Worm (Caenorhabditis elegans): ENCODE measurements around the gene F35H10.6.

F35H10.6 gene

DNA sequence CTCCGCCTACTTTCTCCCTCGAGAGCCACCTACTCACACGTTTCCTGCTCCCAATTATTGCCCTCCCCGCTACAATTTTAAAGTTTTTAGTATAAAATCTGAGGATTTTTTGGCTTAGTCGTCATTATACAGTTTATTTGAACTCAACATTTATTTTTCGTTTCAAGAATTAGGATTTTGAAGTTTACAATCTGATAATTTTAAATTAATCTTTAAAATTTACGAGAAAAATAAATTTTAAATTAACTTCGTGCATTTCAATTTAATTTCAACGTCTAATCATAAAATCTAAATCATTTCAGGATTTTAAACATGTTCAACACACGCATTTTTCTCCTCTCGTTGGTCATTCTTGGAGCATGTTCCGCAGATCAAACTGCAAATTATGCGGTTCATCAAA lies 29.2 kb downstream of the F35H10.6 start, which contains the start of gene F35H10.2:
Gene F35H10.2, plus strand, starts transcription at position 301 of the 400 bp plus-strand sequence.
- no peak for TF ChIP-seq hmg-1.2 (GFP tag; IDR thresholded peaks at IDR 0.05)
- TF ChIP-seq sptf-2 (GFP tag; optimal IDR thresholded peaks at IDR 0.05), result no peak
- TF ChIP-seq Y53F4B.3 (GFP tag; IDR thresholded peaks at IDR 0.05), result no peak
- no peak for TF ChIP-seq ztf-6 (GFP tag; IDR thresholded peaks at IDR 0.05)
- TF ChIP-seq unc-62 (GFP tag; optimal IDR thresholded peaks at IDR 0.05), result no peak
- TF ChIP-seq F37B4.10 (GFP tag; IDR thresholded peaks at IDR 0.05), result no peak
- no peak for TF ChIP-seq nhr-27 (tag; optimal IDR thresholded peaks at IDR 0.05)
- TF ChIP-seq cebp-2 (GFP tag; IDR thresholded peaks at IDR 0.05), result no peak
- TF ChIP-seq athp-1 (tag; optimal IDR thresholded peaks at IDR 0.05), result no peak
- TF ChIP-seq F33H1.4 (GFP tag; IDR thresholded peaks at IDR 0.05), result no peak
- TF ChIP-seq F49E8.2 (tag; optimal IDR thresholded peaks at IDR 0.05; ENCODE audit: insufficient read depth), result no peak
- TF ChIP-seq ceh-58 (GFP tag; IDR thresholded peaks at IDR 0.05), result no peak
- no peak for TF ChIP-seq gei-17 (GFP tag; optimal IDR thresholded peaks at IDR 0.05)
- no peak for TF ChIP-seq rpc-1 (optimal IDR thresholded peaks at IDR 0.05)
- no peak for TF ChIP-seq rpc-1 (tag; optimal IDR thresholded peaks at IDR 0.05)

DNA sequence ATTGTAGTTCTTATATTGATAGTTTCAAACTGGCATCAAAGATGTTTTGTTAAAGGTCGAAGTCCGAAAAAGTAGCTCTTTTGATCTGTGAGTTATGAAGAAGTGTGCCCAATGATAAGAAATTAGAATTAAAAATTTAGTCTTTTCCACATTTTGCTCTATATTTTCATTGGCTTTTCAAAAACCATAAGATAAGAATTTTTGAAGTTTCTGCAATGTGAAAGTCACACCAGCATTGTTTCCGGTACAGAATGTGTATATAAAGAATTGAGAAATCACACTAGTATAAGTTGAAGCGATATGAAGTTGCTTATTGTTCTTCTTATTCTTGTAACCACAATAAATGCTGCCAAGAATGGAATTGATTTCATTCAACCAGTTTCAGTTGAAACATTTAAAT lies 32.8 kb downstream of the F35H10.6 start, which contains the start of gene lys-10:
Gene lys-10, plus strand, starts transcription at position 301 of the 400 bp plus-strand sequence.
- TF ChIP-seq F37B4.10 (GFP tag; IDR thresholded peaks at IDR 0.05) (no peak), F23B12.7 (tag; optimal IDR thresholded peaks at IDR 0.05; ENCODE audit: insufficient read depth) (no peak), nfyb-1 (GFP tag; IDR thresholded peaks at IDR 0.05) (no peak), snpc-1.1 (tag; optimal IDR thresholded peaks at IDR 0.05; ENCODE audit: insufficient read depth) (no peak), dpl-1 (GFP tag; optimal IDR thresholded peaks at IDR 0.05) (no peak), atf-7 (tag; optimal IDR thresholded peaks at IDR 0.05) (no peak), madf-10 (tag; optimal IDR thresholded peaks at IDR 0.05) (no peak)

DNA sequence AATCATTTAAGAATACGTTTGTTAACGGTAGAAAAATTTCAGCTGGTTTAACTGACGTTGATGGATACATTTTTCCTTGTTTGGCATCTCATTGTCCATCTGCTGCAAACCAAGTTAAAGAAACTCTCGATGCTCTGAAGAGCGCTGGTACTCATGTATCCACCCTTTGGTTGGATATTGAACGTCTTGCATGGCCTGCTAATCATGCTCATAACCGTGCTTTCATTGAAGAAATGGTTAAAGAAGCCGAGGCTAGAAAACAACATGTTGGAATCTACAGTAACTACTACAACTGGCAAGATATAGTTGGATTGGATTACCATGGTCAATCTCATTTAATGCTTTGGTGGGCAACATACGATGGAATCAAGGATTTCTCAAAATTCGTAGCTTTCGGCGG lies 33.3 kb downstream of the F35H10.6 start:
- TF ChIP-seq ztf-18 (tag; optimal IDR thresholded peaks at IDR 0.05) (no peak), ets-4 (GFP tag; optimal IDR thresholded peaks at IDR 0.05) (no peak), nhr-120 (GFP tag; IDR thresholded peaks at IDR 0.05) (no peak), fkh-3 (tag; optimal IDR thresholded peaks at IDR 0.05) (no peak), F49E8.2 (tag; optimal IDR thresholded peaks at IDR 0.05; ENCODE audit: insufficient read depth) (no peak), F23B12.7 (tag; optimal IDR thresholded peaks at IDR 0.05; ENCODE audit: insufficient read depth) (no peak), F22D6.2 (tag; optimal IDR thresholded peaks at IDR 0.05) (no peak), F37B4.10 (GFP tag; IDR thresholded peaks at IDR 0.05) (no peak), attf-5 (GFP tag; optimal IDR thresholded peaks at IDR 0.05) (no peak), F57A8.1 (GFP tag; optimal IDR thresholded peaks at IDR 0.05) (no peak), lin-54 (GFP tag; optimal IDR thresholded peaks at IDR 0.05) (no peak), efl-1 (GFP tag; optimal IDR thresholded peaks at IDR 0.05) (no peak), ztf-28 (GFP tag; IDR thresholded peaks at IDR 0.05) (no peak), rpc-1 (optimal IDR thresholded peaks at IDR 0.05) (no peak), rpc-1 (tag; optimal IDR thresholded peaks at IDR 0.05) (no peak), somi-1 (GFP tag; optimal IDR thresholded peaks at IDR 0.05) (no peak), nhr-90 (tag; optimal IDR thresholded peaks at IDR 0.05) (no peak), K11D2.4 (GFP tag; IDR thresholded peaks at IDR 0.05) (no peak), bed-1 (GFP tag; IDR thresholded peaks at IDR 0.05) (no peak), ztf-26 (tag; optimal IDR thresholded peaks at IDR 0.05) (no peak)

DNA sequence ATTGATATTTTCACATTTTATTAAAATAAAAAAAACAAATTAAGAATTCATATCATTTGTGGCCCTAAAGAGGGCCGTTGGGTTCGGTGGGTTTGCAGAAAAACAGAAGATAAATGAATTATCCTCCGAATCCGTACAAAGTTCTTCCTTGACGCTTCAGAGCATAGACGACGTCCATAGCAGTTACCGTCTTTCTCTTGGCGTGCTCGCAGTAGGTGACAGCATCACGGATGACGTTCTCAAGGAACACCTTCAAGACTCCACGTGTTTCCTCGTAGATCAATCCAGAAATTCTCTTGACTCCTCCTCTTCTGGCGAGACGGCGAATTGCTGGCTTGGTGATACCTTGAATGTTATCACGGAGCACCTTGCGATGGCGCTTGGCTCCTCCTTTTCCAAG lies 33.8 kb downstream of the F35H10.6 start:
- TF ChIP-seq tbx-9 (tag; optimal IDR thresholded peaks at IDR 0.05; ENCODE audit: borderline replicate concordance), result no peak
- no peak for TF ChIP-seq F57A8.1 (GFP tag; optimal IDR thresholded peaks at IDR 0.05)
- TF ChIP-seq xnd-1 (tag; optimal IDR thresholded peaks at IDR 0.05), result no peak
- TF ChIP-seq F49E8.2 (tag; optimal IDR thresholded peaks at IDR 0.05; ENCODE audit: insufficient read depth), result no peak
- no peak for TF ChIP-seq F57C9.4 (tag; optimal IDR thresholded peaks at IDR 0.05)
- no peak for TF ChIP-seq Y53G8AR.9 (GFP tag; conservative IDR thresholded peaks at IDR 0.05)
- TF ChIP-seq ceh-58 (GFP tag; IDR thresholded peaks at IDR 0.05), result no peak

Measured in whole organism, young adult.